Worm (Caenorhabditis elegans) whole organism, mixed stage, embryonic: Measurements from ENCODE around the gene C30G4.4.

Experiments used
- M03D4.4 ChIP-seq: sonication (generic microtip); optimal IDR thresholded peaks from 2 replicates; lab custom pipeline; 2017; ENCODE audit warnings: mild to moderate bottlenecking, missing genetic modification characterization, missing compliant biosample characterization
- bed-3 ChIP-seq: fragments of 200-800 bp; sonication (Bioruptor generic); optimal IDR thresholded peaks from 3 replicates; lab custom pipeline; 2018; ENCODE audit warnings: mild to moderate bottlenecking, missing genetic modification characterization, moderate library complexity, missing compliant biosample characterization
- blmp-1 ChIP-seq: fragments of 150-350 bp; optimal IDR thresholded peaks from 2 replicates; lab custom pipeline; 2014; ENCODE audit warnings: missing biosample characterization, missing genetic modification characterization
- ceh-43 ChIP-seq: fragments of 200-800 bp; sonication (Bioruptor generic); optimal IDR thresholded peaks from 2 replicates; lab custom pipeline; 2018; ENCODE audit warnings: mild to moderate bottlenecking, missing genetic modification characterization, moderate library complexity, missing compliant biosample characterization
- ceh-83 ChIP-seq: fragments of 200-800 bp; sonication (Bioruptor generic); optimal IDR thresholded peaks from 2 replicates; lab custom pipeline; 2018; ENCODE audit warnings: mild to moderate bottlenecking, missing genetic modification characterization, missing compliant biosample characterization
- ces-1 ChIP-seq: fragments of 150-350 bp; optimal IDR thresholded peaks from 2 replicates; lab custom pipeline; 2014; ENCODE audit warnings: missing biosample characterization, missing genetic modification reagents, missing genetic modification characterization
- cnd-1 ChIP-seq: fragments of 200-800 bp; sonication (Bioruptor generic); optimal IDR thresholded peaks from 2 replicates; lab custom pipeline; 2018; ENCODE audit warnings: mild to moderate bottlenecking, missing genetic modification characterization, missing compliant biosample characterization
- drap-1 ChIP-seq: fragments of 200-800 bp; sonication (Bioruptor generic); optimal IDR thresholded peaks from 3 replicates; lab custom pipeline; 2018; ENCODE audit warnings: mild to moderate bottlenecking, missing genetic modification characterization, missing compliant biosample characterization
- elt-1 ChIP-seq: sonication (generic microtip); optimal IDR thresholded peaks from 2 replicates; lab custom pipeline; 2017; ENCODE audit warnings: missing genetic modification characterization, mild to moderate bottlenecking, missing compliant biosample characterization, antibody characterized with exemption, moderate library complexity, borderline replicate concordance; ENCODE audit not compliant: insufficient read depth
- elt-3 ChIP-seq: fragments of 150-350 bp; optimal IDR thresholded peaks from 2 replicates; lab custom pipeline; 2014; ENCODE audit warnings: missing biosample characterization, missing genetic modification characterization
- flh-1 ChIP-seq: fragments of 200-800 bp; sonication (Bioruptor generic); optimal IDR thresholded peaks from 2 replicates; lab custom pipeline; 2018; ENCODE audit warnings: mild to moderate bottlenecking, missing genetic modification characterization, moderate library complexity, missing compliant biosample characterization
- ham-2 ChIP-seq: fragments of 200-800 bp; sonication (Bioruptor generic); optimal IDR thresholded peaks from 2 replicates; lab custom pipeline; 2018; ENCODE audit warnings: mild to moderate bottlenecking, missing genetic modification characterization, missing compliant biosample characterization
- hlh-1 ChIP-seq: fragments of 150-350 bp; optimal IDR thresholded peaks from 2 replicates; lab custom pipeline; 2014; ENCODE audit warnings: missing biosample characterization, missing genetic modification reagents, missing genetic modification characterization
- lin-13 ChIP-seq: fragments of 150-350 bp; optimal IDR thresholded peaks from 2 replicates; lab custom pipeline; 2014; ENCODE audit warnings: missing biosample characterization, missing genetic modification characterization
- lin-32 ChIP-seq: fragments of 200-800 bp; sonication (Bioruptor generic); optimal IDR thresholded peaks from 2 replicates; lab custom pipeline; 2018; ENCODE audit warnings: mild to moderate bottlenecking, missing genetic modification characterization, missing compliant biosample characterization
- lsy-2 ChIP-seq: fragments of 150-350 bp; optimal IDR thresholded peaks from 2 replicates; lab custom pipeline; 2014; ENCODE audit warnings: missing biosample characterization, missing genetic modification characterization
- mab-5 ChIP-seq: fragments of 150-350 bp; optimal IDR thresholded peaks from 2 replicates; lab custom pipeline; 2014; ENCODE audit warnings: missing biosample characterization, missing genetic modification characterization
- mep-1 ChIP-seq: fragments of 150-350 bp; optimal IDR thresholded peaks from 2 replicates; lab custom pipeline; 2017; ENCODE audit warnings: missing biosample characterization, missing genetic modification reagents, missing genetic modification characterization, inconsistent platforms
- mls-2 ChIP-seq: sonication (generic microtip); optimal IDR thresholded peaks from 2 replicates; lab custom pipeline; 2016; ENCODE audit warnings: mild to moderate bottlenecking, missing genetic modification characterization, moderate library complexity, missing compliant biosample characterization
- nhr-2 ChIP-seq: fragments of 150-350 bp; optimal IDR thresholded peaks from 2 replicates; lab custom pipeline; 2014; ENCODE audit warnings: missing biosample characterization, missing genetic modification characterization
- nhr-237 ChIP-seq: fragments of 150-350 bp; optimal IDR thresholded peaks from 2 replicates; lab custom pipeline; 2014; ENCODE audit warnings: missing biosample characterization, missing genetic modification characterization
- nhr-28 ChIP-seq: fragments of 150-350 bp; optimal IDR thresholded peaks from 2 replicates; lab custom pipeline; 2014; ENCODE audit warnings: missing biosample characterization, missing genetic modification characterization
- nhr-76 ChIP-seq: sonication (generic microtip); optimal IDR thresholded peaks from 2 replicates; lab custom pipeline; 2017; ENCODE audit warnings: missing biosample characterization, missing genetic modification characterization
- pha-4 ChIP-seq: fragments of 150-350 bp; optimal IDR thresholded peaks from 2 replicates; lab custom pipeline; 2018; ENCODE audit warnings: missing biosample characterization, missing genetic modification reagents, missing genetic modification characterization
- sem-2 ChIP-seq: fragments of 200-800 bp; sonication (Bioruptor generic); optimal IDR thresholded peaks from 2 replicates; lab custom pipeline; 2018; ENCODE audit warnings: mild to moderate bottlenecking, missing genetic modification characterization, missing compliant biosample characterization
- snpc-4 ChIP-seq: fragments of 150-350 bp; optimal IDR thresholded peaks from 2 replicates; lab custom pipeline; 2014; ENCODE audit warnings: missing biosample characterization, missing genetic modification characterization
- sptf-1 ChIP-seq: sonication (generic microtip); optimal IDR thresholded peaks from 2 replicates; lab custom pipeline; 2017; ENCODE audit warnings: mild to moderate bottlenecking, missing genetic modification characterization, moderate library complexity, missing compliant biosample characterization
- tbx-8 ChIP-seq: fragments of 200-800 bp; sonication (Bioruptor generic); optimal IDR thresholded peaks from 2 replicates; lab custom pipeline; 2018; ENCODE audit warnings: mild to moderate bottlenecking, missing genetic modification characterization, moderate library complexity, missing compliant biosample characterization
- unc-120 ChIP-seq: sonication (generic microtip); optimal IDR thresholded peaks from 2 replicates; lab custom pipeline; 2017; ENCODE audit warnings: missing genetic modification characterization, missing compliant biosample characterization; ENCODE audit not compliant: poor library complexity, severe bottlenecking
- unc-39 ChIP-seq: fragments of 150-350 bp; optimal IDR thresholded peaks from 2 replicates; lab custom pipeline; 2014; ENCODE audit warnings: missing biosample characterization, missing genetic modification characterization
- unc-62 ChIP-seq: fragments of 150-350 bp; optimal IDR thresholded peaks from 2 replicates; lab custom pipeline; 2014; ENCODE audit warnings: missing biosample characterization, missing genetic modification reagents, missing genetic modification characterization
- zip-8 ChIP-seq: fragments of 150-350 bp; optimal IDR thresholded peaks from 2 replicates; lab custom pipeline; 2014; ENCODE audit warnings: missing biosample characterization, missing genetic modification characterization

C30G4.4 gene

DNA sequence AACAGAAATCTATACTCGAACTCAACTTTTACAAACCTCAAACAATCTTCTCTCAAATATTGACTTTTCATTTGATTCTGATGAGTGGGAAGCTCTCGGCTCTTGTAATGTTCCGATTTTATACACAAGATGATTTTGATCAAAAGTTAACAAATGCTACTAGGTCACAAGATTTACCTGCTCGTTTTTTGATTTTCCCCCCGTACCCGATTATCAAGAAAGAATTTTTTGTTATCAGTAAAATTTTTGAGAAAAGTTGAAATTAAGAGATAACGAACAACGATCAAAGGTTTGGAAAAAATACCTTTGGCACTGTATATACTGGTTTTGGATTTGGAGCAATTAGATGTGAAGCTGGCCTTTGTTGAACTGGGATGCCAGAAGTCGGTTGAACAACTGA is 7.2 kb downstream of the C30G4.4 start:
- TF ChIP-seq sem-2 (GFP tag; lab: Kevin White, UChicago) (no peak), unc-120 (tag; lab: Kevin White, UChicago) (no peak), mab-5 (tag; lab: Kevin White, UChicago) (no peak), ceh-43 (GFP tag; lab: Kevin White, UChicago) (no peak), pha-4 (tag; lab: Kevin White, UChicago) (no peak), unc-39 (tag; lab: Kevin White, UChicago) (no peak), nhr-76 (no peak)

- no peak for TF ChIP-seq ham-2 (GFP tag; lab: Kevin White, UChicago)
- no peak for TF ChIP-seq nhr-28 (tag; lab: Kevin White, UChicago)
- no peak for TF ChIP-seq nhr-76
Observed at ce11 chrX:17063749-17064252, 8.2 kb downstream of the C30G4.4 start.

- TF ChIP-seq blmp-1 (tag; lab: Kevin White, UChicago), result no peak
- no peak for TF ChIP-seq mep-1 (tag; lab: Kevin White, UChicago)
- TF ChIP-seq snpc-4 (tag; lab: Kevin White, UChicago), result no peak
- no peak for TF ChIP-seq bed-3 (GFP tag; lab: Kevin White, UChicago)
- no peak for TF ChIP-seq tbx-8
- no peak for TF ChIP-seq ham-2 (GFP tag; lab: Kevin White, UChicago)
- TF ChIP-seq lsy-2 (tag; lab: Kevin White, UChicago), result no peak
- no peak for TF ChIP-seq flh-1 (GFP tag; lab: Kevin White, UChicago)
- no peak for TF ChIP-seq zip-8 (tag; lab: Kevin White, UChicago)
- TF ChIP-seq ceh-43 (GFP tag; lab: Kevin White, UChicago), result no peak
- TF ChIP-seq M03D4.4 (tag; lab: Kevin White, UChicago), result no peak
- TF ChIP-seq nhr-76, result no peak
- no peak for TF ChIP-seq ces-1 (GFP tag; lab: Kevin White, UChicago)
- TF ChIP-seq cnd-1 (tag; lab: Kevin White, UChicago), result no peak
- TF ChIP-seq elt-3 (tag; lab: Kevin White, UChicago), result no peak
- no peak for TF ChIP-seq nhr-237
- no peak for TF ChIP-seq pha-4 (tag; lab: Kevin White, UChicago)
- no peak for TF ChIP-seq lin-32 (GFP tag; lab: Kevin White, UChicago)
Observed at ce11 chrX:17062165-17062564, 9.8 kb downstream of the C30G4.4 start.

- no peak for TF ChIP-seq sem-2 (GFP tag; lab: Kevin White, UChicago)
- TF ChIP-seq hlh-1 (tag; lab: Kevin White, UChicago), result no peak
- TF ChIP-seq sptf-1 (tag; lab: Kevin White, UChicago), result no peak
- TF ChIP-seq ceh-43 (GFP tag; lab: Kevin White, UChicago), result no peak
- TF ChIP-seq lin-13 (tag; lab: Kevin White, UChicago), result no peak
- TF ChIP-seq elt-1 (tag; lab: Kevin White, UChicago), result no peak
- TF ChIP-seq ceh-83 (GFP tag; lab: Kevin White, UChicago), result no peak
- no peak for TF ChIP-seq flh-1 (GFP tag; lab: Kevin White, UChicago)
- TF ChIP-seq nhr-237, result no peak
- no peak for TF ChIP-seq elt-3 (tag; lab: Kevin White, UChicago)
- no peak for TF ChIP-seq drap-1 (GFP tag; lab: Kevin White, UChicago)
- TF ChIP-seq unc-62 (GFP tag; lab: Kevin White, UChicago), result no peak
- no peak for TF ChIP-seq unc-120 (tag; lab: Kevin White, UChicago)
- TF ChIP-seq cnd-1 (tag; lab: Kevin White, UChicago), result no peak
Observed at ce11 chrX:17059760-17060159, 12.2 kb downstream of the C30G4.4 start.

DNA sequence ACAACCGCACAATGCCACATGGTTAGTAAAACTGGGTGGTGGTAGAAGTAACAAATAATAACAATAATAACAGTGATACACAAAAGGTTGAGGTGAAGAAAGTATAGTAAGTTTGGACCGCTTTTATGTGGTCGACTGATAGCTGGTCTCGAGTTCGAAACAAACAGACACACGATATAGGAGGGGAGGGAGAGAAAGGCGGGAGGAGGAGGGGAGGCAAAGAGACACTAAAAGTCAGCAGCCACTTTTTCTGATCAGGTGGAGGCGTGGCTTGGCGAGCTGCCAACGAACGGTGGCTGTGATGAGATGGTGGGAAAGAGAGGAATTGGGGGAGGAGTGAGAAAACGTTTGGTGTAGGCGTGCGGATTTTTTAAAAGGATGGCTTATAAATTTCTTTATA is 13.6 kb downstream of the C30G4.4 start:
- no peak for TF ChIP-seq nhr-237
- TF ChIP-seq sem-2 (GFP tag; lab: Kevin White, UChicago), result no peak
- TF ChIP-seq lin-32 (GFP tag; lab: Kevin White, UChicago), result no peak
- TF ChIP-seq nhr-28 (tag; lab: Kevin White, UChicago), result no peak
- no peak for TF ChIP-seq sptf-1 (tag; lab: Kevin White, UChicago)
- TF ChIP-seq nhr-2 (tag; lab: Kevin White, UChicago), result no peak
- no peak for TF ChIP-seq mls-2 (tag; lab: Kevin White, UChicago)
- TF ChIP-seq unc-39 (tag; lab: Kevin White, UChicago), result no peak
- no peak for TF ChIP-seq snpc-4 (tag; lab: Kevin White, UChicago)
- TF ChIP-seq ham-2 (GFP tag; lab: Kevin White, UChicago), result no peak
- no peak for TF ChIP-seq cnd-1 (tag; lab: Kevin White, UChicago)
- no peak for TF ChIP-seq pha-4 (tag; lab: Kevin White, UChicago)
- no peak for TF ChIP-seq hlh-1 (tag; lab: Kevin White, UChicago)
- no peak for TF ChIP-seq nhr-76
- TF ChIP-seq flh-1 (GFP tag; lab: Kevin White, UChicago), result no peak
